Worm (Caenorhabditis elegans) whole organism, midembryonic: ENCODE measurements around the gene W05B10.6.
A peak's percentile ranks its signal among the peaks of the same experiment; 100 is the strongest.

Source experiments
- T22C8.4 ChIP-seq: fragments of 200-800 bp; sonication (Bioruptor generic); IDR thresholded peaks from 2 replicates; pipeline ENCODE4 v1.3.6; 2022; ENCODE audit warnings: missing genetic modification characterization, missing compliant biosample characterization
- cog-1 ChIP-seq: sonication (generic microtip); optimal IDR thresholded peaks from 2 replicates; lab custom pipeline; 2016; ENCODE audit warnings: missing genetic modification characterization, missing compliant biosample characterization
- flt-1 ChIP-seq: fragments of 200-800 bp; sonication (Bioruptor generic); IDR thresholded peaks from 2 replicates; pipeline ENCODE4 v1.3.6; 2022; ENCODE audit warnings: missing genetic modification characterization, missing compliant biosample characterization
- klf-2 ChIP-seq: fragments of 200-800 bp; sonication (Bioruptor generic); conservative IDR thresholded peaks from 2 replicates; pipeline ENCODE4 v1.3.6; 2022; ENCODE audit warnings: missing genetic modification reagents, missing genetic modification characterization, missing compliant biosample characterization
- med-1 ChIP-seq: sonication (generic microtip); optimal IDR thresholded peaks from 2 replicates; lab custom pipeline; 2017; ENCODE audit warnings: missing genetic modification characterization, mild to moderate bottlenecking, missing compliant biosample characterization, antibody characterized with exemption, missing genetic modification reagents; ENCODE audit not compliant: insufficient read depth
- ref-1 ChIP-seq: fragments of 200-800 bp; sonication (Bioruptor generic); conservative IDR thresholded peaks from 2 replicates; pipeline ENCODE4 v1.3.6; 2022; ENCODE audit warnings: missing genetic modification reagents, missing genetic modification characterization, missing compliant biosample characterization
- tab-1 ChIP-seq: fragments of 200-800 bp; sonication (Bioruptor generic); IDR thresholded peaks from 2 replicates; pipeline ENCODE4 v1.3.6; 2022; ENCODE audit warnings: missing genetic modification characterization, missing compliant biosample characterization
- ztf-23 ChIP-seq: fragments of 200-800 bp; sonication (Bioruptor generic); IDR thresholded peaks from 2 replicates; pipeline ENCODE4 v1.3.6; 2022; ENCODE audit warnings: missing genetic modification reagents, missing genetic modification characterization, missing compliant biosample characterization
- ztf-29 ChIP-seq: fragments of 200-800 bp; sonication (Bioruptor generic); IDR thresholded peaks from 2 replicates; pipeline ENCODE4 v1.3.6; 2022; ENCODE audit warnings: missing genetic modification reagents, missing genetic modification characterization, missing compliant biosample characterization

Gene W05B10.6

ce11 chrV:12660280-12660818, 2.3 kb upstream of the W05B10.6 start, which contains the start of gene his-74:
Gene his-74, minus strand, starts transcription at chrV:12660330.
- TF ChIP-seq ztf-29 (no peak), ref-1 (no peak), med-1 (GFP tag; lab: Kevin White, UChicago) (no peak), tab-1 (GFP tag; lab: Robert Waterston, UW) (no peak), klf-2 (GFP tag; lab: Robert Waterston, UW) (no peak), ztf-23 (GFP tag; lab: Robert Waterston, UW) (no peak), cog-1 (tag; lab: Kevin White, UChicago) (no peak), T22C8.4 (GFP tag; lab: Robert Waterston, UW) (no peak), flt-1 (no peak)

- no peak for TF ChIP-seq tab-1 (GFP tag; lab: Robert Waterston, UW)
Observed at ce11 chrV:12659426-12659825, 1.4 kb upstream of the W05B10.6 start, which contains the start of gene ccch-3. Gene ccch-3, minus strand, starts transcription at chrV:12659687.

- TF ChIP-seq ztf-23 (GFP tag; lab: Robert Waterston, UW), result no peak
- TF ChIP-seq flt-1, result no peak
- no peak for TF ChIP-seq klf-2 (GFP tag; lab: Robert Waterston, UW)
- TF ChIP-seq ztf-29, result no peak
- no peak for TF ChIP-seq cog-1 (tag; lab: Kevin White, UChicago)
- no peak for TF ChIP-seq tab-1 (GFP tag; lab: Robert Waterston, UW)
- TF ChIP-seq ref-1, result no peak
- no peak for TF ChIP-seq med-1 (GFP tag; lab: Kevin White, UChicago)
- no peak for TF ChIP-seq T22C8.4 (GFP tag; lab: Robert Waterston, UW)
Observed at ce11 chrV:12649636-12650035, 8.4 kb downstream of the W05B10.6 start, which contains the start of gene lin-25. Gene lin-25, plus strand, starts transcription at chrV:12649925.

ce11 chrV:12649213-12649612, 8.8 kb downstream of the W05B10.6 start, which contains the start of gene gpa-9:
Gene gpa-9, minus strand, starts transcription at chrV:12649313.
- TF ChIP-seq ref-1 (no peak), ztf-29 (no peak), tab-1 (GFP tag; lab: Robert Waterston, UW) (no peak), med-1 (GFP tag; lab: Kevin White, UChicago) (no peak), klf-2 (GFP tag; lab: Robert Waterston, UW) (no peak), cog-1 (tag; lab: Kevin White, UChicago) (no peak), ztf-23 (GFP tag; lab: Robert Waterston, UW) (no peak), T22C8.4 (GFP tag; lab: Robert Waterston, UW) (no peak), flt-1 (no peak)

- TF ChIP-seq med-1 (GFP tag; lab: Kevin White, UChicago), result no peak
- no peak for TF ChIP-seq ztf-23 (GFP tag; lab: Robert Waterston, UW)
- no peak for TF ChIP-seq ref-1
- no peak for TF ChIP-seq flt-1
- no peak for TF ChIP-seq cog-1 (tag; lab: Kevin White, UChicago)
- no peak for TF ChIP-seq ztf-29
- TF ChIP-seq tab-1 (GFP tag; lab: Robert Waterston, UW), result no peak
- no peak for TF ChIP-seq klf-2 (GFP tag; lab: Robert Waterston, UW)
- no peak for TF ChIP-seq T22C8.4 (GFP tag; lab: Robert Waterston, UW)
Observed at ce11 chrV:12644500-12644899, 13.5 kb downstream of the W05B10.6 start, which contains the start of gene F56H9.8. Gene F56H9.8, plus strand, starts transcription at chrV:12644800.

- TF ChIP-seq flt-1, result no peak
- no peak for TF ChIP-seq ztf-23 (GFP tag; lab: Robert Waterston, UW)
- TF ChIP-seq cog-1 (tag; lab: Kevin White, UChicago), result no peak
- no peak for TF ChIP-seq ztf-29
Observed at ce11 chrV:12640384-12640783, 17.7 kb downstream of the W05B10.6 start, which contains the start of gene gpa-8. Gene gpa-8, minus strand, starts transcription at chrV:12640484.

ce11 chrV:12637764-12638502, 20.1 kb downstream of the W05B10.6 start:
- no peak for TF ChIP-seq klf-2 (GFP tag; lab: Robert Waterston, UW)
- no peak for TF ChIP-seq med-1 (GFP tag; lab: Kevin White, UChicago)
- TF ChIP-seq T22C8.4 (GFP tag; lab: Robert Waterston, UW), result no peak
- TF ChIP-seq cog-1 (tag; lab: Kevin White, UChicago), result no peak
- TF ChIP-seq tab-1 (GFP tag; lab: Robert Waterston, UW), result no peak
- no peak for TF ChIP-seq ref-1
- no peak for TF ChIP-seq ztf-29
- no peak for TF ChIP-seq flt-1
- no peak for TF ChIP-seq ztf-23 (GFP tag; lab: Robert Waterston, UW)

ce11 chrV:12637238-12637690, 20.8 kb downstream of the W05B10.6 start, which contains the start of gene F56H9.2:
Gene F56H9.2, plus strand, starts transcription at chrV:12637663.
- TF ChIP-seq med-1 (GFP tag; lab: Kevin White, UChicago) (no peak), flt-1 (no peak), T22C8.4 (GFP tag; lab: Robert Waterston, UW) (no peak), ztf-23 (GFP tag; lab: Robert Waterston, UW) (0 out of 2 replicates have a peak, but pooled peaks have one; percentile 48), tab-1 (GFP tag; lab: Robert Waterston, UW) (no peak), cog-1 (tag; lab: Kevin White, UChicago) (no peak)

ce11 chrV:12636248-12636647, 21.8 kb downstream of the W05B10.6 start:
- TF ChIP-seq ztf-29, result no peak
- no peak for TF ChIP-seq T22C8.4 (GFP tag; lab: Robert Waterston, UW)
- no peak for TF ChIP-seq klf-2 (GFP tag; lab: Robert Waterston, UW)
- no peak for TF ChIP-seq tab-1 (GFP tag; lab: Robert Waterston, UW)
- TF ChIP-seq med-1 (GFP tag; lab: Kevin White, UChicago), result no peak
- TF ChIP-seq flt-1, result no peak
- no peak for TF ChIP-seq ztf-23 (GFP tag; lab: Robert Waterston, UW)
- no peak for TF ChIP-seq cog-1 (tag; lab: Kevin White, UChicago)
- TF ChIP-seq ref-1, result no peak
